Fruit fly (Drosophila melanogaster) whole organism, adult: ENCODE measurements around the gene CG1324.

ENCODE experiments used
- CG14711 ChIP-seq: fragments of 200-800 bp; sonication (Bioruptor generic); optimal IDR thresholded peaks from 2 replicates; lab custom pipeline; 2018; ENCODE audit warnings: missing biosample characterization, mild to moderate bottlenecking, missing genetic modification characterization, moderate library complexity
- CG1620 ChIP-seq: fragments of 200-800 bp; sonication (Bioruptor generic); optimal IDR thresholded peaks from 2 replicates; lab custom pipeline; 2016; ENCODE audit warnings: missing biosample characterization, missing genetic modification characterization
- CG7101 ChIP-seq: fragments of 200-800 bp; sonication (Bioruptor generic); optimal IDR thresholded peaks from 2 replicates; lab custom pipeline; 2018; ENCODE audit warnings: missing biosample characterization, mild to moderate bottlenecking, missing genetic modification characterization, moderate library complexity
- tj ChIP-seq: fragments of 200-800 bp; sonication (Bioruptor generic); optimal IDR thresholded peaks from 3 replicates; lab custom pipeline; 2017; ENCODE audit warnings: missing biosample characterization, mild to moderate bottlenecking, missing genetic modification characterization, moderate library complexity

- TF ChIP-seq CG7101 (no peak), CG1620 (no peak), CG14711 (tag; lab: Kevin White, UChicago) (no peak), tj (GFP tag; lab: Kevin White, UChicago) (no peak)
These were observed 22.4 kb downstream of the CG1324 start for dm6 chrX:20713317-20713716.
